Fruit fly (Drosophila melanogaster): ENCODE measurements around the gene Ir87a.

DNA sequence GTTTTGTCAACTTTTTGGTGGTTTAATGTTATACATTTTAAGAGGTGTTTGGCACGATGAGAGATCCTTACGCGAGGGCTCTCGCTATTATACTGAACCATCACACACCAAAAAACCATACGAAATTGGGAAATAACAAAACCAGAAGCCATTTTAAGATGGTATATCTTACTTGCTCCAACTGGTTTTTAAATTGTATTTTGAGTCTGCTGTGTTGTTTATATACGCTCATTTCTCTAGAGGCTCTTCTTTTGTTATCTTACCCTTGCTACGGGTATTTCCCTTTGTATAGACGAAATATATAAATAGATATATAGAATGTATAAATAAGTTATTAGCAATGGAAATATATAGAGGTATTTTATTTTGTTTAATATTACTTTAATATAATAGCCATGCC lies 13.2 kb upstream of the Ir87a start, which contains the start of gene yellow-e2:
- TF ChIP-seq Sp1 (GFP tag; optimal IDR thresholded peaks at IDR 0.05) (no peak), lola (GFP tag; optimal IDR thresholded peaks at IDR 0.05) (no peak), GATAd (GFP tag; optimal IDR thresholded peaks at IDR 0.05) (no peak), psq (GFP tag; optimal IDR thresholded peaks at IDR 0.05) (no peak), h (GFP tag; optimal IDR thresholded peaks at IDR 0.05) (no peak), OdsH (GFP tag; optimal IDR thresholded peaks at IDR 0.05) (no peak), Myc (optimal IDR thresholded peaks at IDR 0.05) (no peak), CG32264 (GFP tag; optimal IDR thresholded peaks at IDR 0.05) (no peak), sv (GFP tag; optimal IDR thresholded peaks at IDR 0.05) (no peak), jim (GFP tag; optimal IDR thresholded peaks at IDR 0.05) (no peak)
